Worm (Caenorhabditis elegans) whole organism, dauer: ENCODE measurements around the gene ppgn-1.

Experiments
- unc-62 ChIP-seq: sonication (generic microtip); optimal IDR thresholded peaks from 2 replicates; lab custom pipeline; 2017; ENCODE audit warnings: missing biosample characterization, missing genetic modification reagents, missing genetic modification characterization

Gene ppgn-1

ce11 chrIV:2320009-2320408, 28.7 kb downstream of the ppgn-1 start:
- TF ChIP-seq unc-62 (GFP tag; lab: Kevin White, UChicago), result no peak

ce11 chrIV:2316796-2317195, 31.9 kb downstream of the ppgn-1 start:
- TF ChIP-seq unc-62 (GFP tag; lab: Kevin White, UChicago), result no peak

- TF ChIP-seq unc-62 (GFP tag; lab: Kevin White, UChicago), result no peak
Measured at ce11 chrIV:2316273-2316672, 32.4 kb downstream of the ppgn-1 start, which contains the start of gene Y38F2AL.12. Gene Y38F2AL.12, plus strand, starts transcription at chrIV:2316573.

- TF ChIP-seq unc-62 (GFP tag; lab: Kevin White, UChicago), result no peak
Measured at ce11 chrIV:2315545-2315995, 33.1 kb downstream of the ppgn-1 start, which contains the start of gene vha-3. Gene vha-3, minus strand, starts transcription at chrIV:2315945.

ce11 chrIV:2314862-2315261, 33.9 kb downstream of the ppgn-1 start:
- no peak for TF ChIP-seq unc-62 (GFP tag; lab: Kevin White, UChicago)

ce11 chrIV:2313721-2314683, 34.7 kb downstream of the ppgn-1 start, which contains the start of gene vha-11:
Gene vha-11, minus strand, starts transcription at chrIV:2314567.
- no peak for TF ChIP-seq unc-62 (GFP tag; lab: Kevin White, UChicago)

- no peak for TF ChIP-seq unc-62 (GFP tag; lab: Kevin White, UChicago)
Measured at ce11 chrIV:2311554-2311953, 37.2 kb downstream of the ppgn-1 start.

ce11 chrIV:2308203-2308602, 40.5 kb downstream of the ppgn-1 start:
- no peak for TF ChIP-seq unc-62 (GFP tag; lab: Kevin White, UChicago)

- TF ChIP-seq unc-62 (GFP tag; lab: Kevin White, UChicago), result no peak
Measured at ce11 chrIV:2307374-2307773, 41.3 kb downstream of the ppgn-1 start.

- no peak for TF ChIP-seq unc-62 (GFP tag; lab: Kevin White, UChicago)
Measured at ce11 chrIV:2306447-2306846, 42.3 kb downstream of the ppgn-1 start, which contains the start of gene mksr-2. Gene mksr-2, minus strand, starts transcription at chrIV:2306547.

ce11 chrIV:2300186-2300585, 48.5 kb downstream of the ppgn-1 start, which contains the start of gene lin-1:
Gene lin-1, minus strand, starts transcription at chrIV:2300286.
- no peak for TF ChIP-seq unc-62 (GFP tag; lab: Kevin White, UChicago)

ce11 chrIV:2298388-2298787, 50.3 kb downstream of the ppgn-1 start:
- TF ChIP-seq unc-62 (GFP tag; lab: Kevin White, UChicago), result no peak

ce11 chrIV:2296639-2297038, 52.1 kb downstream of the ppgn-1 start:
- no peak for TF ChIP-seq unc-62 (GFP tag; lab: Kevin White, UChicago)

- no peak for TF ChIP-seq unc-62 (GFP tag; lab: Kevin White, UChicago)
Measured at ce11 chrIV:2292119-2292518, 56.6 kb downstream of the ppgn-1 start.

- TF ChIP-seq unc-62 (GFP tag; lab: Kevin White, UChicago), result no peak
Measured at ce11 chrIV:2284462-2285047, 64.2 kb downstream of the ppgn-1 start.
